Worm (Caenorhabditis elegans) whole organism, L4/young adult: ENCODE measurements around the gene unc-85.

ENCODE experiments used
- W03F9.2 ChIP-seq: fragments of 150-350 bp; optimal IDR thresholded peaks from 2 replicates; lab custom pipeline; 2014; ENCODE audit warnings: missing biosample characterization, missing genetic modification characterization
- dao-5 ChIP-seq: sonication (generic microtip); optimal IDR thresholded peaks from 2 replicates; lab custom pipeline; 2016; ENCODE audit warnings: missing genotype, missing genetic modification characterization, moderate library complexity, missing compliant biosample characterization
- him-1 ChIP-seq: sonication (generic microtip); optimal IDR thresholded peaks from 2 replicates; lab custom pipeline; 2016; ENCODE audit warnings: missing genotype, missing genetic modification reagents, missing genetic modification characterization, missing compliant biosample characterization

Gene unc-85

DNA sequence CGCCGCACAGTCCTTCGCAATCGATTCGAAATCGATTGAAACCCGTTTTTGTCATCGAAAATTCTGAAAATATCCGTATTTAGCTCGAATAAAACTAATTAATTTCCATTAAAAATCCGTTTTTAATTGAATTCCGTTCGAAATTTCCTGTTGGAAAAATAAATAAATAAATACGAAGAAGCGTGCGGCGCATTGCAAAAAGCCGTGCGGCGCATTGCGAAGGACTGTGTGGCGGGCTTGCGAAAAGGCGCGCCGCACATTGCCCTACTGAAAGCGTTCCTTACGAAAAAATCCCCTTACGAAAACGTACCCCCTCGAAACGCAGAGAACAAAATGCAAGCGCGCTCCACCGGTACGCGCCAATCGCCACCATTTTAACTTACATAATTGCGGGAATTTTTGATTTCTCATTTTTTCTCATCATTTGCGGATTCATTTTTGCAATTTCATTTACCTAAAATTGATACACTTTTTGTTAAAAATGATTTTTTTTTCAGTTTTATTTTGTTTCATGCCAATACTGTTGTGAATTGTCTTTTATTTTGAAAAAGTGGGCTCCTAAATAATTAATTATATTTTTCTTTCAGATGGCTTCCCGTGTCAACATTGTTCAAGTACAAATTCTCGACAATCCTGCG lies at the start of gene unc-85:
TSS of gene unc-85 (plus strand) at position 588 of the 638 bp plus-strand sequence.
- TF ChIP-seq W03F9.2, result peak; percentile 8
- TF ChIP-seq him-1 (tag; lab: Kevin White, UChicago), result peak; percentile 34

DNA sequence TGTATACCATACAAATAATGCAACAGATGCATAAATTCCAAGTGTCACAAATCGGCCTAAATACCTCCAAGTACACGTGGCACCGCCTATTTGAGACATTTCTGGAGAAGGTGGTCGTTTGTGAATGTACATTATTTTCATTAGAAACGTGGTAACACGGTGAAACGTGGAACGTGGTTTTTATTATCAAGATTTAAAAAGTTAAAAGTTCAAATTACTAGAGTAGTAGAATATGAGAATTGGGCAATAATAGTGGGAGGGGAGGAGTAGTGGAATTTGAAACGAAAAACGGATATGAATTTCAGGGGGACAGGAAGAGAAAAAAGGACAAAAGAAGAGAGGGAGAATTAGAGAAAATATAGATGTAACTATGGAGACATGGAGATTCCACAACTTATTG lies 46.0 kb upstream of the unc-85 start, which contains the start of gene fut-6:
TSS of gene fut-6 (minus strand) at position 101 of the 400 bp plus-strand sequence.
- TF ChIP-seq dao-5 (tag; lab: Kevin White, UChicago), result no peak
- TF ChIP-seq W03F9.2, result no peak
- no peak for TF ChIP-seq him-1 (tag; lab: Kevin White, UChicago)

- no peak for TF ChIP-seq him-1 (tag; lab: Kevin White, UChicago)
- TF ChIP-seq dao-5 (tag; lab: Kevin White, UChicago), result no peak
Measured at ce11 chrII:4657370-4657769, 44.5 kb upstream of the unc-85 start.

DNA sequence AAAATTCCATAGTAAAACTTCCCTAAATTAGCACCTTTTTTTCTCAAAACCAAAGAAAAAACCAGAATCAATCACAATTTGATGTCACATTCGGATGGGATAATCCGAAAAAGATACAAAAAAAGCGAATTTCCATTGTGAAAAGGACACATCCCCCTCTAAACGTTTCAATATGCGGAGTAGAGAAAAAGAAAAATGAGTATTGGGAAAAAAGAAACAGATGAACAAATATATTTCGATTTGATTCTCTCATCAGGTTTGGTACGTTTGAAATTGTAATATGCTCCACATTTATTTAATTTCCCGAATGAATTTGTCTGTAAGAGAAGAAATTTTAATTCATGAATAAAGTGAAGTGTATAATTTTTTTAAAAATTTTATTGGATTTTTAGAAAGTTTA lies 43.6 kb upstream of the unc-85 start:
- no peak for TF ChIP-seq W03F9.2
- no peak for TF ChIP-seq dao-5 (tag; lab: Kevin White, UChicago)
- no peak for TF ChIP-seq him-1 (tag; lab: Kevin White, UChicago)

ce11 chrII:4661278-4661677 lies 40.6 kb upstream of the unc-85 start, which contains the start of gene T05A7.13:
Gene T05A7.13 (minus strand): TSS chrII:4661378.
- no peak for TF ChIP-seq dao-5 (tag; lab: Kevin White, UChicago)
- no peak for TF ChIP-seq him-1 (tag; lab: Kevin White, UChicago)
- TF ChIP-seq W03F9.2, result no peak

ce11 chrII:4663186-4663585 lies 38.7 kb upstream of the unc-85 start, which contains the start of gene T05A7.12:
Gene T05A7.12 (minus strand): TSS chrII:4663286.
- TF ChIP-seq him-1 (tag; lab: Kevin White, UChicago), result no peak
- no peak for TF ChIP-seq W03F9.2
- no peak for TF ChIP-seq dao-5 (tag; lab: Kevin White, UChicago)

DNA sequence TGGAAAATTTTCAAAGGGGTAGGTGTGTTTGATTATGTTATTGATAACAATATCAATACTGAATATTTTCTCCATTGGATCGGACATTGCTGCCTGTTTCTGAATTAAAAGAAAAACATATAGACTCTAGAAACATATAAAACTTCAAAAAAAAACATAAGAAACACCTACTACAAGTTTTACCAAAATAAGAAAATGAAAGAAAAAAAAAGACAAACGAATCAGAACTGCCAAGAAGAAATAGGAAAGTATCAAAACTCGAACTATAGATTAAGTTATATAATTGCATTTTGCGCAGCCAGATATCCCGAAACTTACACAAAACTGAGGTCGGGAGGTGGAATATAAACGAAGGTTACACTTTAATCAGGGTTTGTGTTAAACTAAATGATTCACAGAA lies 36.5 kb upstream of the unc-85 start, which contains the start of gene T05A7.11:
TSS of gene T05A7.11 (minus strand) at position 101 of the 400 bp plus-strand sequence.
- TF ChIP-seq him-1 (tag; lab: Kevin White, UChicago), result no peak
- no peak for TF ChIP-seq W03F9.2
- no peak for TF ChIP-seq dao-5 (tag; lab: Kevin White, UChicago)

DNA sequence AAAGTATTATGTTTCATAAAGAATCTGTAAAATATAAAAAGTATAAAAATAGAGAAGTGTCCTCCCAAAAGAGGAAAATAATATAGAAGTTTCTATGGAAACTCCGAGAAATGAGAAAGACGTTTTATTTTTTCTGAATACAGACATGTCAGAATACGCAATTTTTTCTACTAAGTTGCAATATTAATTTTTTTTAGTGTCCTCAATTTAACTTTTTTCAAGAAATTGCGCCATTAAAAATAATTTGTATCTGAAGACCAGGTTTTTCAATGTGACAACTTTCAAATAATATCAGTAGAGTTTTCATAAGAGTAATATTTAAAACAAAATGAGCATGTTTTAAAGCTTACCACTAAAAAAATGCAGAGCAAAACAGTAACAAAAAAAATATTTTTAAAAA lies 34.3 kb upstream of the unc-85 start, which contains the start of gene fut-5:
TSS of gene fut-5 (minus strand) at position 101 of the 400 bp plus-strand sequence.
- TF ChIP-seq dao-5 (tag; lab: Kevin White, UChicago) (no peak), W03F9.2 (no peak), him-1 (tag; lab: Kevin White, UChicago) (no peak)

- TF ChIP-seq W03F9.2, result no peak
- no peak for TF ChIP-seq dao-5 (tag; lab: Kevin White, UChicago)
- TF ChIP-seq him-1 (tag; lab: Kevin White, UChicago), result no peak
Measured at ce11 chrII:4671692-4672091, 30.2 kb upstream of the unc-85 start, which contains the start of gene T05A7.6. Gene T05A7.6 (minus strand): TSS chrII:4671792.

ce11 chrII:4672584-4673110 lies 29.2 kb upstream of the unc-85 start, which contains the start of the genes clec-140 and hmg-11:
Gene clec-140 (plus strand): TSS chrII:4673060.
Gene hmg-11 (plus strand): TSS chrII:4673085.
- TF ChIP-seq W03F9.2 (no peak), him-1 (tag; lab: Kevin White, UChicago) (no peak), dao-5 (tag; lab: Kevin White, UChicago) (no peak)

ce11 chrII:4673242-4673641 lies 28.6 kb upstream of the unc-85 start:
- no peak for TF ChIP-seq W03F9.2
- TF ChIP-seq him-1 (tag; lab: Kevin White, UChicago), result no peak
- no peak for TF ChIP-seq dao-5 (tag; lab: Kevin White, UChicago)

ce11 chrII:4673670-4674069 lies 28.2 kb upstream of the unc-85 start:
- TF ChIP-seq W03F9.2 (no peak), dao-5 (tag; lab: Kevin White, UChicago) (no peak), him-1 (tag; lab: Kevin White, UChicago) (no peak)

- no peak for TF ChIP-seq dao-5 (tag; lab: Kevin White, UChicago)
- no peak for TF ChIP-seq W03F9.2
- TF ChIP-seq him-1 (tag; lab: Kevin White, UChicago), result no peak
Measured at ce11 chrII:4674188-4674587, 27.7 kb upstream of the unc-85 start.

- TF ChIP-seq W03F9.2 (no peak), dao-5 (tag; lab: Kevin White, UChicago) (no peak)
Measured at ce11 chrII:4675481-4675880, 26.4 kb upstream of the unc-85 start, which contains the start of gene T05A7.3. Gene T05A7.3 (plus strand): TSS chrII:4675781.
